Worm (Caenorhabditis elegans): ENCODE results near the gene Y9C12A.1.

ce11 chrX:655884-656283, 26.7 kb downstream of the Y9C12A.1 start, which contains the start of gene lpr-7:
- TF ChIP-seq ham-2 (GFP tag; optimal IDR thresholded peaks at IDR 0.05) (no peak), ceh-43 (GFP tag; optimal IDR thresholded peaks at IDR 0.05) (no peak), pha-4 (tag; optimal IDR thresholded peaks at IDR 0.05) (no peak), lin-32 (GFP tag; optimal IDR thresholded peaks at IDR 0.05) (no peak)
